Worm (Caenorhabditis elegans): ENCODE measurements around the gene ceh-7.
A peak's percentile ranks its signal among the peaks of the same experiment; 100 is the strongest.

The ceh-7 gene

DNA sequence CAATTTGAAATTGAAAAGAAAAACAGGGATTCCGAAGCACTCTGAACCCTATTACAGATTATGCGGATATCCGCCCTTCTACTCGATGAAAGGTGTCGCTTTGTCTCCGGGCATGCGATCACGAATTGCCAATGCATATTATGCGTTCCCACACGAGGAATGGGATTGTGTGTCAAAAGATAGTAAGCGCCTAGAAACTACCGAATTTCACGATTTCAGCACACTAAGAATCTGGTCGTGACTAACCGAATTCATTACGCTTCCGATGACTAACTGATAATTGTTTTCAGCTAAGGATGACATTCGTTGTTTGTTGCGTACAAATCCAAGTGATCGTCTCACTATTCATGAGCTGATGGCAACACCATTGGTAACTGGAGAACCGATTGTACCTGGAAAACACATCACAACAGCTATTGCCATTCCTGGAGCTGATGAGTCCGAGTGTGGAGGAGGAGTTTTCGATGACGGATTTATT lies 42.7 kb upstream of the ceh-7 start (continued):
- TF ChIP-seq nhr-43 (tag; optimal IDR thresholded peaks at IDR 0.05; ENCODE audit: poor library complexity, severe bottlenecking) (peak; percentile 69), ztf-4 (tag; optimal IDR thresholded peaks at IDR 0.05) (peak; percentile 20), aly-2 (tag; optimal IDR thresholded peaks at IDR 0.05) (no peak)

DNA sequence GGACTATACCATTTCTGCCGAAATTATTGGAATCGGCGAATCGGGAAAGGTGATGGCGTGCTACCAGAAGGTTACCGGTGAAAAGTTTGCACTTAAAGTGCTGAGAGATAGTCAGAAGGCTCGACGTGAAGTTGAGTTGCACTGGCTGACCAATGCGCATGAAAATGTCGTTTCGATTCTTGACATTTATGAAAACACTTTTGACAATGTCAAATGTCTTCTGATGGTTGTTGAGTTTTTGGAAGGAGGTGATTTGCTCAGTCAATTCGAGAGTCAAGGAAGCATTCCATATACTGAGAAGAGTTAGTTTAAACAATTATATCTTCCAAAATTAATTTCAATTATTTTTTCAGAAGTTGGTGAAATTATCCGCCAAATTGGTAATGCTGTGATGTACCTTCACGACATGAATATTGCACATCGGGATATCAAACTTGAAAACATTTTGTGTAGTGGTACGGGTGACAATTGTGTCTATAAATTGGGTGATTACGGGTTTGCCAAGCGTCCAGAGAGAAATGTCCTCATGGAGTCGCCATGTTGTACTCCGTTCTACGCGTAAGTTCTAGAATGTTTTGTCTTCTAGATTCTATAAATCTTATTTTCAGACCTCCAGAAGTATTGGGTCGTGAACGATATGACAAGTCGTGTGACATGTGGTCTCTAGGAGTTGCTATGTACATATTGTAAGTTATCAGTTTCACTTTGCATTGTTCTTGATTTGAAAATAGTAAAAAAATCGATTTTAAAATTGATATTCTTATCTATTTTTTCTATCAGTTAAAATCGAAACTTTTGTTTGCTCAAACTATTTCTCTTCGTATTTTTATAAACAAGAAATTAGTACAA lies 42.0 kb upstream of the ceh-7 start:
- TF ChIP-seq R02D3.7 (tag; optimal IDR thresholded peaks at IDR 0.05) (no peak), ama-1 (optimal IDR thresholded peaks at IDR 0.05) (peak; percentile 97), pha-4 (tag; optimal IDR thresholded peaks at IDR 0.05) (peak; percentile 58), nhr-43 (tag; optimal IDR thresholded peaks at IDR 0.05; ENCODE audit: poor library complexity, severe bottlenecking) (peak; percentile 72), nhr-25 (tag; optimal IDR thresholded peaks at IDR 0.05) (peak; percentile 6), nhr-11 (tag; optimal IDR thresholded peaks at IDR 0.05) (no peak)

DNA sequence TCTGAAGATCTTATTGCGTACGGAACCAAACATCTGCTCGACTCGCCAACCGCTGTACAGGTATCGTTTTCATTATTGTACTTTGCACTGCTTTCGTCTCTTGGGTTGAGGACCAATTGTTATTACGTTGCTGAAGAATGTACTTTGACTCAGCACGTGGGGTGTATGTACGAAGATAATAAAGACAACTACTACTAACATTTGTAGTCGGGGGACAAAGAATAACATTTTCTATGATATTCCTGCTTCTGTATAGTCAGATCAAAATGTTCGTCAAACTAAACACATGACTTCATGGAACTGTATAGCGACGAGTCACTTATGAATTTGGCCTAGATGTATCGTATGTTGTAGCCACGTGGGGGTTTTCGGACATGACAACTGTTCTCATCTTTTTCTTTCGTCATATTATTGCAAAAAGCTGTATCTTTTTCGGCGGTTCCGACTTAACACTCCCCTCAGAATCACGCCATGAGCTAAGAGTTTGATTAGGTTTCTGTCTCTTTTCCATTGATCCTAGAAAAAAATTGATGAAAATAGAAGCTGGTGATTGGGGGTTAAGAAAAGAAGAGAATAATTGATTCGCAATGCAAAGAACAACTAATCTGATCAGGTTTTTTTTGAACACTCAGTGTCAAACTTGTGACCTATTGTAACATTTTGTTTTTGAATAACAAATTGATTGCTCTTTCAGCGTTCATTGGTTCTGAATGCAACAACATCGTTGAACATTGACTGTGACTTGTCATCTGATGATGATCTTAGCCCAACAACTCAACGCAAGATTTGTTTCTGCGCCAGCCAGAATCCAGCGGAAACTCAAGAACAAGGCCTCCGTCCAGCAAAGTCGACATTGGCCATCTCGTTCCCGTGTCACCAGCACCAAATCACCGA lies 41.2 kb upstream of the ceh-7 start:
- TF ChIP-seq ztf-4 (tag; optimal IDR thresholded peaks at IDR 0.05), result peak; percentile 4
- TF ChIP-seq unc-62 (GFP tag; optimal IDR thresholded peaks at IDR 0.05), result no peak
- peak; percentile 36 for TF ChIP-seq nhr-43 (tag; optimal IDR thresholded peaks at IDR 0.05; ENCODE audit: poor library complexity, severe bottlenecking)
- no peak for TF ChIP-seq snpc-4 (tag; optimal IDR thresholded peaks at IDR 0.05)
- TF ChIP-seq R02D3.7 (tag; optimal IDR thresholded peaks at IDR 0.05), result no peak
- TF ChIP-seq nhr-25 (tag; optimal IDR thresholded peaks at IDR 0.05), result peak; percentile 85
- peak; percentile 41 for TF ChIP-seq pha-4 (tag; optimal IDR thresholded peaks at IDR 0.05)
- TF ChIP-seq pqm-1 (tag; optimal IDR thresholded peaks at IDR 0.05), result peak; percentile 3
- peak; percentile 37 for TF ChIP-seq nfya-1 (tag; optimal IDR thresholded peaks at IDR 0.05; ENCODE audit: insufficient read depth)
- no peak for TF ChIP-seq ztf-11 (tag; optimal IDR thresholded peaks at IDR 0.05)
- TF ChIP-seq elt-2 (tag; optimal IDR thresholded peaks at IDR 0.05), result peak; percentile 24
- no peak for TF ChIP-seq nhr-12 (tag; optimal IDR thresholded peaks at IDR 0.05)
- peak; percentile 67 for TF ChIP-seq nhr-23 (tag; optimal IDR thresholded peaks at IDR 0.05)
- peak; percentile 47 for TF ChIP-seq lin-39 (tag; optimal IDR thresholded peaks at IDR 0.05)
- no peak for TF ChIP-seq fos-1 (tag; optimal IDR thresholded peaks at IDR 0.05)
- no peak for TF ChIP-seq skn-1 (tag; optimal IDR thresholded peaks at IDR 0.05)
- TF ChIP-seq ama-1 (optimal IDR thresholded peaks at IDR 0.05), result peak; percentile 96
- peak; percentile 14 for TF ChIP-seq mdl-1 (tag; optimal IDR thresholded peaks at IDR 0.05)
- TF ChIP-seq jun-1 (tag; optimal IDR thresholded peaks at IDR 0.05), result peak; percentile 20

DNA sequence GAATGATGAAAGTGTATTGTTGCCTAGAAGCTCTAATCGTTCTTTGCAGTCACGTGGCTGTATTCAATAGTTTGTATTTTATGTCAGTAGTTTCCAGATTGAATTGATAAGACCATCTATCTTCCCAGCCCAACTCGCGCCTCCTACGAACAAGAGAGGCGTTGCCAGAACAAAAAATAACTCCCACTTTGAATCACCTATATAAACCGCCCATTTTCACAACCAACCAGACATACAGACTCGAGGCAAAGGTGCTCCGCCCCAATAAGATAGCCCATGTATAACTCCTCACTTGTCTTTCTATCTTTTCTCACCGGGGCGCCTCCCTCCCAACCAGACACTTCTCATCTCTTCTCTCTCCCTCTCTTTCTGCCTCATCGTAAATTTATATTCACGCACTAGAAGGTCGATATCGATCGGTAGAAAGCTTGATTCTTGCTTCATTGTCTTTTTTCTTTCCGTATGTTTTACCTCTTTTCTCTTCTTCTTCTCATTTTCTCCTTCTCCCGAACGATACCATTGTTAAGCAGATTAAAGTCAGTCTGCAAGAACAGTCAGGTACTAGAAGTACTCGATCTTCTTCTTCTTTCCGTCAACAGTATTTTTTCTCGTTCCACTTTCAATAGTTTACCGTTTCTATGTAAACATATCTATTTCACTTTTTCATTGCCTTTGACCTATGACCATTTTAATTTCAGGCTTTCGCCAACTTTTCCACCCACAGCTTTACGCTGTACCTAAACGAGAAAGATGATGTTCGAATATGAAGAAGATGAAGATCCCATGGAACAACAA lies 39.9 kb upstream of the ceh-7 start, which contains the start of gene mak-1:
mak-1 (plus strand) TSS at position 693 of the 795 bp plus-strand sequence.
- TF ChIP-seq pqm-1 (tag; optimal IDR thresholded peaks at IDR 0.05) (peak; percentile 46), hmg-11 (tag; optimal IDR thresholded peaks at IDR 0.05) (no peak), jun-1 (tag; optimal IDR thresholded peaks at IDR 0.05) (peak; percentile 75), nhr-43 (tag; optimal IDR thresholded peaks at IDR 0.05; ENCODE audit: poor library complexity, severe bottlenecking) (peak; percentile 65), nhr-23 (tag; optimal IDR thresholded peaks at IDR 0.05) (peak; percentile 17), daf-12 (tag; optimal IDR thresholded peaks at IDR 0.05) (no peak), fkh-10 (GFP tag; optimal IDR thresholded peaks at IDR 0.05) (no peak), eor-1 (tag; optimal IDR thresholded peaks at IDR 0.05) (no peak), ama-1 (optimal IDR thresholded peaks at IDR 0.05) (peak; percentile 94), ceh-82 (tag; optimal IDR thresholded peaks at IDR 0.05) (no peak), skn-1 (tag; optimal IDR thresholded peaks at IDR 0.05) (no peak), nhr-237 (tag; optimal IDR thresholded peaks at IDR 0.05) (no peak), nfya-1 (tag; optimal IDR thresholded peaks at IDR 0.05; ENCODE audit: insufficient read depth) (peak; percentile 76), nhr-25 (tag; optimal IDR thresholded peaks at IDR 0.05) (peak; percentile 55), pha-4 (tag; optimal IDR thresholded peaks at IDR 0.05) (no peak), nhr-77 (tag; optimal IDR thresholded peaks at IDR 0.05) (no peak), nhr-76 (tag; optimal IDR thresholded peaks at IDR 0.05) (no peak), zag-1 (tag; optimal IDR thresholded peaks at IDR 0.05) (no peak), egl-5 (tag; optimal IDR thresholded peaks at IDR 0.05) (no peak), elt-2 (tag; optimal IDR thresholded peaks at IDR 0.05) (peak; percentile 90), egl-27 (tag; optimal IDR thresholded peaks at IDR 0.05) (no peak), unc-39 (tag; optimal IDR thresholded peaks at IDR 0.05) (no peak), lin-39 (tag; optimal IDR thresholded peaks at IDR 0.05) (peak; percentile 30)

All from whole organism, L3 larva.